Worm (Caenorhabditis elegans): ENCODE results near the gene ZK1320.13.

- no peak for TF ChIP-seq Y79H2A.3 (GFP tag; conservative IDR thresholded peaks at IDR 0.05)
- TF ChIP-seq sptf-2 (GFP tag; optimal IDR thresholded peaks at IDR 0.05): no peak
- TF ChIP-seq ceh-100 (GFP tag; IDR thresholded peaks at IDR 0.05): peak; percentile 22; the same call in 1 of the 2 replicates
- peak; percentile 48 for TF ChIP-seq unc-130 (GFP tag; optimal IDR thresholded peaks at IDR 0.05)
- no peak for TF ChIP-seq unc-62 (GFP tag; optimal IDR thresholded peaks at IDR 0.05)
These were observed 35.9 kb downstream of the ZK1320.13 start, which contains the start of gene wee-1.3 for ce11 chrII:9716417-9717039.
